Worm (Caenorhabditis elegans) whole organism, L1 larva: ENCODE measurements around the gene fbxb-117.

Experiments used
- aly-2 ChIP-seq: fragments of 150-350 bp; optimal IDR thresholded peaks from 2 replicates; lab custom pipeline; 2014; ENCODE audit warnings: missing biosample characterization, missing genetic modification characterization
- ceh-82 ChIP-seq, 3 experiments: fragments of 150-350 bp in 1 of 3; sonication (generic microtip) in 2 of 3; optimal IDR thresholded peaks; 2 replicates each; lab custom pipeline; 2014 to 2017; ENCODE audit warnings: missing biosample characterization in 3 of 3, missing genetic modification characterization in 3 of 3
- egl-27 ChIP-seq, 2 experiments: fragments of 150-350 bp in 1 of 2; sonication (generic microtip); optimal IDR thresholded peaks; 3 replicates each; lab custom pipeline; 2017 to 2018; ENCODE audit warnings: missing biosample characterization in 2 of 2, missing genetic modification characterization in 2 of 2, missing genetic modification reagents in 2 of 2
- elt-3 ChIP-seq, 6 experiments: fragments of 150-350 bp in 1 of 6; sonication (generic microtip); optimal IDR thresholded peaks; 2 replicates each; lab custom pipeline; 2017 to 2018; ENCODE audit warnings: missing biosample characterization in 6 of 6, missing genetic modification characterization in 6 of 6, inconsistent platforms in 1 of 6
- isw-1 ChIP-seq: fragments of 200-800 bp; sonication (Bioruptor generic); IDR thresholded peaks from 2 replicates; pipeline ENCODE4 v1.3.6; 2022; ENCODE audit warnings: missing genetic modification characterization, missing compliant biosample characterization
- mdl-1 ChIP-seq, 2 experiments: fragments of 150-350 bp; optimal IDR thresholded peaks; 2 replicates each; lab custom pipeline; 2014 to 2017; ENCODE audit warnings: missing biosample characterization in 2 of 2, missing genetic modification characterization in 2 of 2, inconsistent platforms in 1 of 2
- nhr-237 ChIP-seq: fragments of 150-350 bp; optimal IDR thresholded peaks from 2 replicates; lab custom pipeline; 2014; ENCODE audit warnings: missing biosample characterization, missing genetic modification characterization
- unc-62 ChIP-seq: fragments of 150-350 bp; optimal IDR thresholded peaks from 2 replicates; lab custom pipeline; 2014; ENCODE audit warnings: missing biosample characterization, missing genetic modification reagents, missing genetic modification characterization

- TF ChIP-seq unc-62 (GFP tag; lab: Kevin White, UChicago) (no peak), nhr-237 (tag; lab: Kevin White, UChicago) (no peak), mdl-1 (tag; optimal IDR thresholded peaks at IDR 0.05; lab: Kevin White, UChicago) (no peak), ceh-82 (tag; optimal IDR thresholded peaks at IDR 0.05; lab: Kevin White, UChicago) (no peak), isw-1 (GFP tag; lab: Robert Waterston, UW) (no peak), aly-2 (no peak), elt-3 (tag; optimal IDR thresholded peaks at IDR 0.05; lab: Kevin White, UChicago) (no peak), egl-27 (tag; optimal IDR thresholded peaks at IDR 0.05; lab: Kevin White, UChicago) (no peak)
Measured at ce11 chrV:19282314-19282713, at the start of gene fbxb-117.
